Worm (Caenorhabditis elegans) whole organism, L1 larva: ENCODE measurements around the gene ZK899.6.

Source experiments
- alr-1 ChIP-seq: fragments of 200-800 bp; sonication (Bioruptor generic); optimal IDR thresholded peaks from 2 replicates; lab custom pipeline; 2018; ENCODE audit warnings: borderline replicate concordance, mild to moderate bottlenecking, missing genetic modification characterization, missing compliant biosample characterization
- ama-1 ChIP-seq: fragments of 150-350 bp; optimal IDR thresholded peaks from 2 replicates; lab custom pipeline; 2014
- fos-1 ChIP-seq: fragments of 150-350 bp; optimal IDR thresholded peaks from 2 replicates; lab custom pipeline; 2014; ENCODE audit warnings: missing biosample characterization, missing genetic modification characterization
- isw-1 ChIP-seq: fragments of 200-800 bp; sonication (Bioruptor generic); IDR thresholded peaks from 2 replicates; pipeline ENCODE4 v1.3.6; 2022; ENCODE audit warnings: missing genetic modification characterization, missing compliant biosample characterization
- jun-1 ChIP-seq: fragments of 150-350 bp; optimal IDR thresholded peaks from 2 replicates; lab custom pipeline; 2014; ENCODE audit warnings: missing biosample characterization, missing genetic modification reagents, missing genetic modification characterization
- lin-39 ChIP-seq: fragments of 150-350 bp; optimal IDR thresholded peaks from 2 replicates; lab custom pipeline; 2014; ENCODE audit warnings: missing biosample characterization, missing genetic modification reagents, missing genetic modification characterization
- lsy-2 ChIP-seq, 2 experiments: fragments of 150-350 bp; optimal IDR thresholded peaks; 2 replicates each; lab custom pipeline; 2014; ENCODE audit warnings: missing biosample characterization in 2 of 2, missing genetic modification characterization in 2 of 2
- nhr-28 ChIP-seq: fragments of 150-350 bp; optimal IDR thresholded peaks from 2 replicates; lab custom pipeline; 2014; ENCODE audit warnings: missing biosample characterization, missing genetic modification characterization
- nhr-84 ChIP-seq: sonication (generic microtip); optimal IDR thresholded peaks from 2 replicates; lab custom pipeline; 2017; ENCODE audit warnings: missing biosample characterization, missing genetic modification characterization
- snpc-4 ChIP-seq: fragments of 150-350 bp; optimal IDR thresholded peaks from 2 replicates; lab custom pipeline; 2014; ENCODE audit warnings: missing biosample characterization, missing genetic modification characterization
- unc-62 ChIP-seq: fragments of 150-350 bp; optimal IDR thresholded peaks from 2 replicates; lab custom pipeline; 2014; ENCODE audit warnings: missing biosample characterization, missing genetic modification reagents, missing genetic modification characterization

DNA sequence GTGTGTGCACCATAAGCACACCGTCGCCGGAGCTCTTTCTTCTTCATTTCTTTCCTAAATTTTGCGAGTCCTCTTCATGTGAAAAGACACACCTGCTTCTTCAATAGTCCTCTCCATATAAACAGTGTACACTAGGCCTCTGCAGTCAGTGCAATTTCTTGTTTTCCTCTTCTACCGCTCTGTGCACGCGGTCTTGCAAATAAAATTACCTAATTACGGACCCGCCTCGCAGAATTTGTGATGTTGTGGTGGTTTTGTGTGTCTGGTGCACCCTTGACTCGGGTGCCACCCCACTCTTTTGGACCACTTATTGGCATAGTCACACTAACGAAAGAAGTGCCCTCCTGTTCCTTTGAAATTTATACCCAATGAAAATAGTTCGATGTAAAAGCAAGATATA lies 46.8 kb downstream of the ZK899.6 start:
- no peak for TF ChIP-seq fos-1 (tag; lab: Kevin White, UChicago)
- TF ChIP-seq isw-1 (GFP tag; lab: Robert Waterston, UW) = no peak
- TF ChIP-seq lsy-2 (tag; optimal IDR thresholded peaks at IDR 0.05; lab: Kevin White, UChicago) = no peak
- no peak for TF ChIP-seq nhr-84 (tag; lab: Kevin White, UChicago)
- no peak for TF ChIP-seq unc-62 (GFP tag; lab: Kevin White, UChicago)
- TF ChIP-seq snpc-4 = no peak
- no peak for TF ChIP-seq lin-39 (tag; lab: Kevin White, UChicago)
- TF ChIP-seq nhr-28 (tag; lab: Kevin White, UChicago) = no peak
- TF ChIP-seq ama-1 (lab: Kevin White, UChicago) = no peak
- no peak for TF ChIP-seq jun-1
- TF ChIP-seq alr-1 (tag; lab: Kevin White, UChicago) = no peak
